Worm (Caenorhabditis elegans): ENCODE data around the gene Y54F10AM.8.

ce11 chrIII:2532716-2533115, 24.9 kb upstream of the Y54F10AM.8 start:
- TF ChIP-seq nhr-11 (tag; optimal IDR thresholded peaks at IDR 0.05), result no peak
- no peak for TF ChIP-seq lim-6 (tag; optimal IDR thresholded peaks at IDR 0.05)
- TF ChIP-seq elt-2 (tag; optimal IDR thresholded peaks at IDR 0.05), result no peak
- peak; percentile 92 for TF ChIP-seq ceh-48 (tag; optimal IDR thresholded peaks at IDR 0.05)
- no peak for TF ChIP-seq pat-9 (tag; optimal IDR thresholded peaks at IDR 0.05)
- TF ChIP-seq ahr-1 (tag; optimal IDR thresholded peaks at IDR 0.05), result no peak
- no peak for TF ChIP-seq lin-11 (tag; optimal IDR thresholded peaks at IDR 0.05)

All from whole organism, late embryonic.